Fruit fly (Drosophila melanogaster): Measurements from ENCODE around the gene CG15461.

DNA sequence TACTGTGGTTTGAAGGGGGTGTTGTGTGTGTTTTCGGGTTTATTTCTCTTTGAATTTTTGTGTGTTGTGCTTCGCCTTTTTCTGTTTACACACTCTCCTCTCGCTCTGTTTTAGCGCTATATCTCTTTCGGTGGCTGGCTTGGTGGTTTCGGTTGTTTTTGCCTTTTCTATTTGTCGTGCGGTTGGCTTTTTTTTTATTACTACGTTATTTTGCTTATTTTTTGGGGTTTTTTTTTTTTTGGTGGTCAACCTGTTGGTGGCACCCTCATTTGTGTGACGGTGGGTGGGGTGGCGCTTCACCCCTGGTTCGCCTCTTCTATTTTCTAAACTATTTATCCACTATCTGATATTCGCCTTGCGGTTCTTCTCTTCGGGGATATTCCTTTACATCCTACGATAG lies 4.9 kb downstream of the CG15461 start:
- TF ChIP-seq CTCF (optimal IDR thresholded peaks at IDR 0.05): no peak
- no peak for TF ChIP-seq CG8478 (optimal IDR thresholded peaks at IDR 0.05)

Measured in S2 (cell line).